Worm (Caenorhabditis elegans) whole organism, young adult: ENCODE data around the gene B0495.9.
A peak's percentile ranks its signal among the peaks of the same experiment; 100 is the strongest.

Experiments used
- B0019.2 ChIP-seq: fragments of 200-800 bp; sonication (Bioruptor generic); conservative IDR thresholded peaks from 2 replicates; pipeline ENCODE4 v1.3.6; 2022; ENCODE audit warnings: missing genetic modification reagents, missing genetic modification characterization, missing compliant biosample characterization
- B0261.1 ChIP-seq: sonication (generic microtip); optimal IDR thresholded peaks from 2 replicates; lab custom pipeline; 2016; ENCODE audit warnings: mild to moderate bottlenecking, missing genetic modification characterization, moderate library complexity, missing compliant biosample characterization
- B0336.3 ChIP-seq: fragments of 200-800 bp; sonication (Bioruptor generic); IDR thresholded peaks from 2 replicates; pipeline ENCODE4 v1.3.6; 2022; ENCODE audit warnings: missing genetic modification characterization, missing compliant biosample characterization
- C06A6.2 ChIP-seq: fragments of 200-800 bp; sonication (Bioruptor generic); conservative IDR thresholded peaks from 2 replicates; pipeline ENCODE4 v1.3.6; 2022; ENCODE audit warnings: missing genetic modification characterization, missing compliant biosample characterization
- F23B12.7 ChIP-seq: sonication (generic microtip); optimal IDR thresholded peaks from 2 replicates; lab custom pipeline; 2017; ENCODE audit warnings: missing genetic modification characterization, mild to moderate bottlenecking, missing compliant biosample characterization, antibody characterized with exemption, moderate library complexity; ENCODE audit not compliant: insufficient read depth
- F33H1.4 ChIP-seq: fragments of 200-800 bp; sonication (Bioruptor generic); IDR thresholded peaks from 2 replicates; pipeline ENCODE4 v1.3.6; 2022; ENCODE audit warnings: missing genetic modification reagents, missing genetic modification characterization, missing compliant biosample characterization
- F49E8.2 ChIP-seq: sonication (generic microtip); optimal IDR thresholded peaks from 3 replicates; lab custom pipeline; 2017; ENCODE audit warnings: missing genetic modification characterization, mild to moderate bottlenecking, missing compliant biosample characterization, antibody characterized with exemption, moderate library complexity; ENCODE audit not compliant: insufficient read depth
- F52B5.7 ChIP-seq: sonication (generic microtip); optimal IDR thresholded peaks from 2 replicates; lab custom pipeline; 2016; ENCODE audit warnings: mild to moderate bottlenecking, missing genetic modification characterization, missing compliant biosample characterization
- F57A8.1 ChIP-seq: fragments of 200-800 bp; sonication (Bioruptor generic); optimal IDR thresholded peaks from 2 replicates; lab custom pipeline; 2018; ENCODE audit warnings: mild to moderate bottlenecking, missing genetic modification characterization, moderate library complexity, missing compliant biosample characterization
- K12H6.12 ChIP-seq: fragments of 200-800 bp; sonication (Bioruptor generic); optimal IDR thresholded peaks from 2 replicates; lab custom pipeline; 2018; ENCODE audit warnings: mild to moderate bottlenecking, missing genetic modification characterization, missing compliant biosample characterization
- T26A5.8 ChIP-seq: sonication (generic microtip); optimal IDR thresholded peaks from 2 replicates; lab custom pipeline; 2016; ENCODE audit warnings: missing genetic modification characterization, missing compliant biosample characterization
- Y53G8AR.9 ChIP-seq: fragments of 200-800 bp; sonication (Bioruptor generic); conservative IDR thresholded peaks from 2 replicates; pipeline ENCODE4 v1.3.6; 2022; ENCODE audit warnings: missing genetic modification reagents, missing genetic modification characterization, missing compliant biosample characterization
- ZK185.1 ChIP-seq: sonication (generic microtip); optimal IDR thresholded peaks from 2 replicates; lab custom pipeline; 2016; ENCODE audit warnings: mild to moderate bottlenecking, missing genetic modification characterization, missing compliant biosample characterization; ENCODE audit not compliant: poor library complexity, severe bottlenecking
- aptf-3 ChIP-seq: fragments of 200-800 bp; sonication (Bioruptor generic); IDR thresholded peaks from 2 replicates; pipeline ENCODE4 v1.3.6; 2022; ENCODE audit warnings: missing genetic modification characterization, missing compliant biosample characterization
- attf-6 ChIP-seq: fragments of 200-800 bp; sonication (Bioruptor generic); IDR thresholded peaks from 2 replicates; pipeline ENCODE4 v1.3.6; 2022; ENCODE audit warnings: missing genetic modification reagents, missing genetic modification characterization, missing compliant biosample characterization
- bed-2 ChIP-seq: fragments of 200-800 bp; sonication (Bioruptor generic); IDR thresholded peaks from 2 replicates; pipeline ENCODE4 v1.3.6; 2022; ENCODE audit warnings: missing genetic modification reagents, missing genetic modification characterization, missing compliant biosample characterization
- ceh-91 ChIP-seq: fragments of 200-800 bp; sonication (Bioruptor generic); IDR thresholded peaks from 2 replicates; pipeline ENCODE4 v1.3.6; 2022; ENCODE audit warnings: missing genetic modification reagents, missing genetic modification characterization, missing compliant biosample characterization
- dpl-1 ChIP-seq: fragments of 150-350 bp; optimal IDR thresholded peaks from 2 replicates; lab custom pipeline; 2014; ENCODE audit warnings: missing biosample characterization, missing genetic modification reagents, missing genetic modification characterization
- efl-1 ChIP-seq: fragments of 150-350 bp; optimal IDR thresholded peaks from 2 replicates; lab custom pipeline; 2014; ENCODE audit warnings: missing biosample characterization, missing genetic modification reagents, missing genetic modification characterization
- egl-18 ChIP-seq: fragments of 200-800 bp; sonication (Bioruptor generic); IDR thresholded peaks from 2 replicates; pipeline ENCODE4 v1.3.6; 2022; ENCODE audit warnings: missing genetic modification reagents, missing genetic modification characterization, missing compliant biosample characterization
- ekl-4 ChIP-seq: fragments of 200-800 bp; sonication (Bioruptor generic); IDR thresholded peaks from 2 replicates; pipeline ENCODE4 v1.3.6; 2022; ENCODE audit warnings: missing genetic modification reagents, missing genetic modification characterization, missing compliant biosample characterization
- ets-4 ChIP-seq: fragments of 200-800 bp; sonication (Bioruptor generic); optimal IDR thresholded peaks from 2 replicates; lab custom pipeline; 2018; ENCODE audit warnings: mild to moderate bottlenecking, missing genetic modification characterization, missing compliant biosample characterization
- gei-17 ChIP-seq: fragments of 200-800 bp; sonication (Bioruptor generic); optimal IDR thresholded peaks from 2 replicates; lab custom pipeline; 2018; ENCODE audit warnings: mild to moderate bottlenecking, missing genetic modification characterization, missing compliant biosample characterization
- hlh-12 ChIP-seq: sonication (generic microtip); optimal IDR thresholded peaks from 2 replicates; lab custom pipeline; 2016; ENCODE audit warnings: missing genetic modification characterization, missing compliant biosample characterization
- hlh-26 ChIP-seq: fragments of 200-800 bp; sonication (Bioruptor generic); conservative IDR thresholded peaks from 2 replicates; pipeline ENCODE4 v1.3.6; 2022; ENCODE audit warnings: missing genetic modification reagents, missing genetic modification characterization, missing compliant biosample characterization
- hmg-20 ChIP-seq: fragments of 200-800 bp; sonication (Bioruptor generic); IDR thresholded peaks from 2 replicates; pipeline ENCODE4 v1.3.6; 2022; ENCODE audit warnings: missing genetic modification reagents, missing genetic modification characterization, missing compliant biosample characterization
- hrde-1 ChIP-seq: sonication (generic microtip); optimal IDR thresholded peaks from 2 replicates; lab custom pipeline; 2016; ENCODE audit warnings: missing genetic modification characterization, mild to moderate bottlenecking, missing compliant biosample characterization, moderate library complexity, missing genotype, missing genetic modification reagents, borderline replicate concordance
- hsf-1 ChIP-seq: fragments of 200-800 bp; sonication (Bioruptor generic); IDR thresholded peaks from 2 replicates; pipeline ENCODE4 v1.3.6; 2022; ENCODE audit warnings: missing genetic modification reagents, missing genetic modification characterization, missing compliant biosample characterization
- lin-26 ChIP-seq: fragments of 200-800 bp; sonication (Bioruptor generic); IDR thresholded peaks from 2 replicates; pipeline ENCODE4 v1.3.6; 2022; ENCODE audit warnings: missing genetic modification reagents, missing genetic modification characterization, missing compliant biosample characterization
- lin-54 ChIP-seq: fragments of 200-800 bp; sonication (Bioruptor generic); optimal IDR thresholded peaks from 2 replicates; lab custom pipeline; 2018; ENCODE audit warnings: mild to moderate bottlenecking, missing genetic modification characterization, missing compliant biosample characterization
- lir-1 ChIP-seq: fragments of 200-800 bp; sonication (Bioruptor generic); conservative IDR thresholded peaks from 2 replicates; pipeline ENCODE4 v1.3.6; 2022; ENCODE audit warnings: missing genetic modification reagents, missing genetic modification characterization, missing compliant biosample characterization
- lsl-1 ChIP-seq: fragments of 200-800 bp; sonication (Bioruptor generic); optimal IDR thresholded peaks from 2 replicates; lab custom pipeline; 2018; ENCODE audit warnings: mild to moderate bottlenecking, missing genetic modification characterization, moderate library complexity, missing compliant biosample characterization
- lsy-27 ChIP-seq: sonication (generic microtip); optimal IDR thresholded peaks from 2 replicates; lab custom pipeline; 2017; ENCODE audit warnings: missing genetic modification characterization, mild to moderate bottlenecking, missing compliant biosample characterization, antibody characterized with exemption, missing genotype, borderline replicate concordance; ENCODE audit not compliant: insufficient read depth
- mes-4 ChIP-seq: sonication (generic microtip); optimal IDR thresholded peaks from 2 replicates; lab custom pipeline; 2016; ENCODE audit warnings: missing genotype, missing genetic modification characterization, missing compliant biosample characterization
- mxl-1 ChIP-seq: sonication (generic microtip); optimal IDR thresholded peaks from 2 replicates; lab custom pipeline; 2016; ENCODE audit warnings: missing genetic modification characterization, missing compliant biosample characterization
- nfyb-1 ChIP-seq: fragments of 200-800 bp; sonication (Bioruptor generic); IDR thresholded peaks from 2 replicates; pipeline ENCODE4 v1.3.6; 2022; ENCODE audit warnings: missing genetic modification reagents, missing genetic modification characterization, missing compliant biosample characterization
- nhr-27 ChIP-seq: fragments of 200-800 bp; sonication (Bioruptor generic); optimal IDR thresholded peaks from 2 replicates; lab custom pipeline; 2018; ENCODE audit warnings: mild to moderate bottlenecking, missing genetic modification characterization, moderate library complexity, missing compliant biosample characterization
- nhr-90 ChIP-seq: sonication (generic microtip); optimal IDR thresholded peaks from 2 replicates; lab custom pipeline; 2016; ENCODE audit warnings: missing genotype, mild to moderate bottlenecking, missing genetic modification characterization, missing compliant biosample characterization
- pha-4 ChIP-seq: fragments of 150-350 bp; sonication (generic microtip); optimal IDR thresholded peaks from 2 replicates; lab custom pipeline; 2014; ENCODE audit warnings: missing biosample characterization, missing genetic modification reagents, missing genetic modification characterization
- rec-8 ChIP-seq, 2 experiments: sonication (generic microtip); optimal IDR thresholded peaks; 2 replicates each; lab custom pipeline; 2016; ENCODE audit warnings: mild to moderate bottlenecking in 2 of 2, missing genetic modification characterization in 2 of 2, missing genetic modification reagents in 2 of 2, missing genotype in 2 of 2, missing biosample characterization in 1 of 2, missing compliant biosample characterization in 1 of 2, moderate library complexity in 1 of 2
- sdz-38 ChIP-seq: sonication (generic microtip); optimal IDR thresholded peaks from 2 replicates; lab custom pipeline; 2016; ENCODE audit warnings: missing genotype, missing genetic modification characterization, missing compliant biosample characterization
- snpc-1.3 ChIP-seq: sonication (generic microtip); optimal IDR thresholded peaks from 2 replicates; lab custom pipeline; 2017; ENCODE audit warnings: missing genetic modification characterization, mild to moderate bottlenecking, missing compliant biosample characterization, antibody characterized with exemption, moderate library complexity, missing genotype, missing genetic modification reagents; ENCODE audit not compliant: insufficient read depth
- snpc-4 ChIP-seq, 5 experiments: fragments of 150-350 bp in 1 of 5; sonication (generic microtip) in 4 of 5; optimal IDR thresholded peaks; 2 replicates each; lab custom pipeline; 2014 to 2018; ENCODE audit warnings: missing genetic modification characterization in 5 of 5, missing biosample characterization in 3 of 5, antibody characterized with exemption in 2 of 5, mild to moderate bottlenecking in 2 of 5, missing compliant biosample characterization in 2 of 5, missing genotype in 2 of 5, moderate library complexity in 2 of 5, missing genetic modification reagents in 1 of 5
- somi-1 ChIP-seq: fragments of 200-800 bp; sonication (Bioruptor generic); optimal IDR thresholded peaks from 2 replicates; lab custom pipeline; 2018; ENCODE audit warnings: mild to moderate bottlenecking, missing genetic modification characterization, missing compliant biosample characterization
- tbp1 ChIP-seq: fragments of 200-800 bp; sonication (Bioruptor generic); optimal IDR thresholded peaks from 2 replicates; lab custom pipeline; 2018; ENCODE audit warnings: mild to moderate bottlenecking, missing genetic modification characterization, missing compliant biosample characterization
- ztf-18 ChIP-seq: sonication (generic microtip); optimal IDR thresholded peaks from 2 replicates; lab custom pipeline; 2016; ENCODE audit warnings: missing genotype, mild to moderate bottlenecking, missing genetic modification characterization, missing compliant biosample characterization
- ztf-26 ChIP-seq: sonication (generic microtip); optimal IDR thresholded peaks from 2 replicates; lab custom pipeline; 2017; ENCODE audit warnings: missing genetic modification characterization, missing compliant biosample characterization

The B0495.9 gene

DNA sequence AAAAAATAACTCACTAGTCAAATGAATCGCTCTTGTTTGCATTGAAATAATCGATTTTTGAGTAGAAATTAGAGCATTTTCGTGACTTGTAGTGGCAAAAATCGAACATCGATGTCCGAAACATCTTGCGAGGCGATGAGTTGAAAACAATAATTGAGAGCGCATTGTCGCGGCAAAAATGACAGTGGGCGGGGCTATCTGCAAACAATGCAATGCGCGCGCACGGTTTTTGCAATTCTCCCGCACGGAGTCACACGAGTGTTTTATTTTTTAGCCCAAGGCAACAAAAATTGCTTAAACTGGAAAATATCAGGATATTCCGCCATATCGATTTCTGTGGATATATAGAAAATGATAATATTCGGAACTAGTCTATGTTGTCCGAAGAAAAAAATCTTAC, at the start of gene B0495.9 (continued):
- no peak for TF ChIP-seq C06A6.2 (GFP tag; lab: Robert Waterston, UW)
- TF ChIP-seq F33H1.4 = no peak
- peak; percentile 60 for TF ChIP-seq lsl-1 (GFP tag; lab: Kevin White, UChicago)
- TF ChIP-seq hlh-12 = no peak
- TF ChIP-seq T26A5.8 (tag; lab: Kevin White, UChicago) = no peak
- TF ChIP-seq somi-1 (GFP tag; lab: Kevin White, UChicago) = no peak
- peak; percentile 19 for TF ChIP-seq K12H6.12 (tag; lab: Kevin White, UChicago)
- no peak for TF ChIP-seq ekl-4
- TF ChIP-seq F49E8.2 (tag; lab: Kevin White, UChicago) = peak; percentile 32
- TF ChIP-seq hlh-26 (GFP tag; lab: Robert Waterston, UW) = no peak
- no peak for TF ChIP-seq pha-4 (tag; lab: Kevin White, UChicago)
- TF ChIP-seq lir-1 (GFP tag; lab: Robert Waterston, UW) = no peak
- TF ChIP-seq nhr-27 (tag; lab: Kevin White, UChicago) = no peak
- no peak for TF ChIP-seq mes-4 (tag; lab: Kevin White, UChicago)
- no peak for TF ChIP-seq hsf-1
- no peak for TF ChIP-seq hrde-1 (tag; lab: Kevin White, UChicago)
- 0 out of 2 replicates have a peak, but pooled peaks have one; percentile 55 for TF ChIP-seq Y53G8AR.9 (GFP tag; lab: Robert Waterston, UW)
- peak; percentile 26 for TF ChIP-seq F23B12.7
- no peak for TF ChIP-seq B0261.1 (tag; lab: Kevin White, UChicago)
- no peak for TF ChIP-seq ets-4
- TF ChIP-seq mxl-1 (tag; lab: Kevin White, UChicago) = no peak
- TF ChIP-seq efl-1 (GFP tag; lab: Kevin White, UChicago) = no peak
- TF ChIP-seq lin-26 (GFP tag; lab: Robert Waterston, UW) = no peak
- no peak for TF ChIP-seq sdz-38 (tag; lab: Kevin White, UChicago)
- no peak for TF ChIP-seq B0019.2 (GFP tag; lab: Robert Waterston, UW)
- TF ChIP-seq F52B5.7 = peak; percentile 19
- peak; percentile 43 for TF ChIP-seq lin-54 (GFP tag; lab: Kevin White, UChicago)
- TF ChIP-seq snpc-1.3 (tag; lab: Kevin White, UChicago) = no peak
- TF ChIP-seq ztf-26 (tag; lab: Kevin White, UChicago) = no peak
- no peak for TF ChIP-seq ceh-91 (GFP tag; lab: Robert Waterston, UW)
- TF ChIP-seq attf-6 (GFP tag; lab: Robert Waterston, UW) = no peak
- no peak for TF ChIP-seq lsy-27 (tag; lab: Kevin White, UChicago)
- TF ChIP-seq egl-18 (GFP tag; lab: Robert Waterston, UW) = no peak
- peak; percentile 49 for TF ChIP-seq ztf-18 (tag; lab: Kevin White, UChicago)
- peak; percentile 44; the same call in 1 of the 2 replicates for TF ChIP-seq nfyb-1
- no peak for TF ChIP-seq dpl-1
- TF ChIP-seq bed-2 (GFP tag; lab: Robert Waterston, UW) = no peak
- TF ChIP-seq B0336.3 (GFP tag; lab: Robert Waterston, UW) = no peak; the same call in 1 of the 2 replicates
- TF ChIP-seq gei-17 (GFP tag; lab: Kevin White, UChicago) = no peak
- TF ChIP-seq aptf-3 (GFP tag; lab: Robert Waterston, UW) = no peak
- TF ChIP-seq hmg-20 (GFP tag; lab: Robert Waterston, UW) = no peak
- peak; percentile 66 for TF ChIP-seq ZK185.1 (tag; lab: Kevin White, UChicago)
- peak in 1 of 2 experiments; percentile 52 for TF ChIP-seq rec-8 (tag; optimal IDR thresholded peaks at IDR 0.05; lab: Kevin White, UChicago)
- peak; percentile 36 for TF ChIP-seq tbp1 (GFP tag; lab: Kevin White, UChicago)
- no peak for TF ChIP-seq F57A8.1 (GFP tag; lab: Kevin White, UChicago)
- no peak for TF ChIP-seq nhr-90 (tag; lab: Kevin White, UChicago)
- peak; percentile 5 for TF ChIP-seq snpc-4 (GFP tag; optimal IDR thresholded peaks at IDR 0.05; lab: Kevin White, UChicago)
- no peak for TF ChIP-seq snpc-4 (tag; optimal IDR thresholded peaks at IDR 0.05; lab: Kevin White, UChicago)
